Worm (Caenorhabditis elegans): Measurements from ENCODE around the gene Y51H4A.935.

Gene Y51H4A.935

ce11 chrIV:16503590-16504217, 3.3 kb downstream of the Y51H4A.935 start (continued):
- TF ChIP-seq rbr-2 (tag; optimal IDR thresholded peaks at IDR 0.05) (no peak), F44E2.7 (GFP tag; IDR thresholded peaks at IDR 0.05) (peak; percentile 83; the same call in 1 of the 2 replicates), lir-3 (tag; optimal IDR thresholded peaks at IDR 0.05) (peak; percentile 31), D1046.2 (GFP tag; IDR thresholded peaks at IDR 0.05) (peak; percentile 75; the same call in 1 of the 2 replicates), ZK546.5 (tag; optimal IDR thresholded peaks at IDR 0.05) (no peak), tag-97 (GFP tag; IDR thresholded peaks at IDR 0.05) (no peak), vab-7 (GFP tag; IDR thresholded peaks at IDR 0.05) (peak; percentile 73), nhr-102 (tag; optimal IDR thresholded peaks at IDR 0.05) (no peak), mxl-2 (GFP tag; conservative IDR thresholded peaks at IDR 0.05) (peak; percentile 66; the same call in 1 of the 2 replicates), lin-13 (GFP tag; optimal IDR thresholded peaks at IDR 0.05) (peak; percentile 70), egl-27 (tag; optimal IDR thresholded peaks at IDR 0.05) (no peak), spr-3 (GFP tag; optimal IDR thresholded peaks at IDR 0.05) (peak; percentile 49), Y48G9A.11 (GFP tag; IDR thresholded peaks at IDR 0.05) (peak; percentile 83), lim-7 (GFP tag; IDR thresholded peaks at IDR 0.05) (peak; percentile 94), tra-1 (GFP tag; IDR thresholded peaks at IDR 0.05) (peak; percentile 61; the same call in 1 of the 2 replicates), ces-1 (GFP tag; optimal IDR thresholded peaks at IDR 0.05) (no peak), daf-16 (GFP tag; optimal IDR thresholded peaks at IDR 0.05) (peak in 1 of 2 experiments; percentile 81), daf-16 (tag; optimal IDR thresholded peaks at IDR 0.05) (no peak), snpc-4 (tag; optimal IDR thresholded peaks at IDR 0.05) (no peak), egl-43 (GFP tag; IDR thresholded peaks at IDR 0.05) (peak; percentile 90), F37D6.2 (tag; optimal IDR thresholded peaks at IDR 0.05) (no peak), nhr-111 (GFP tag; optimal IDR thresholded peaks at IDR 0.05) (no peak), lin-1 (GFP tag; IDR thresholded peaks at IDR 0.05) (peak; percentile 65), Y105C5A.15 (GFP tag; IDR thresholded peaks at IDR 0.05) (peak; percentile 89), nhr-28 (tag; optimal IDR thresholded peaks at IDR 0.05) (no peak), pha-4 (GFP tag; IDR thresholded peaks at IDR 0.05) (peak; percentile 83), pha-4 (tag; optimal IDR thresholded peaks at IDR 0.05) (no peak), lin-38 (GFP tag; IDR thresholded peaks at IDR 0.05) (peak; percentile 87), unc-130 (GFP tag; optimal IDR thresholded peaks at IDR 0.05) (peak; percentile 28), aly-2 (tag; optimal IDR thresholded peaks at IDR 0.05) (no peak), dmd-8 (GFP tag; IDR thresholded peaks at IDR 0.05) (peak; percentile 94), ctbp-1 (GFP tag; IDR thresholded peaks at IDR 0.05) (peak; percentile 65), attf-4 (tag; optimal IDR thresholded peaks at IDR 0.05) (no peak), T26A8.4 (GFP tag; IDR thresholded peaks at IDR 0.05) (peak; percentile 74), dve-1 (tag; optimal IDR thresholded peaks at IDR 0.05; ENCODE audit: insufficient read depth) (no peak), madf-5 (GFP tag; IDR thresholded peaks at IDR 0.05) (peak; percentile 44 to 75; a peak in 3 of 4 replicates), nhr-11 (tag; optimal IDR thresholded peaks at IDR 0.05) (no peak), skn-1 (tag; optimal IDR thresholded peaks at IDR 0.05) (no peak), hif-1 (tag; optimal IDR thresholded peaks at IDR 0.05) (no peak), ceh-44 (GFP tag; IDR thresholded peaks at IDR 0.05) (0 out of 2 replicates have a peak, but pooled peaks have one; percentile 23), zip-2 (tag; optimal IDR thresholded peaks at IDR 0.05) (no peak), nhr-48 (tag; optimal IDR thresholded peaks at IDR 0.05) (no peak), ceh-32 (tag; optimal IDR thresholded peaks at IDR 0.05; ENCODE audit: poor library complexity) (no peak), fkh-10 (GFP tag; optimal IDR thresholded peaks at IDR 0.05) (no peak), mes-2 (tag; optimal IDR thresholded peaks at IDR 0.05; ENCODE audit: poor library complexity, severe bottlenecking) (peak; percentile 70), mdt-29 (GFP tag; IDR thresholded peaks at IDR 0.05) (peak; percentile 74)

Measured in whole organism, L4 larva.